Worm (Caenorhabditis elegans): ENCODE measurements around the gene C34E11.2.

C34E11.2 gene

ce11 chrX:11854432-11854831, 39.9 kb upstream of the C34E11.2 start:
- TF ChIP-seq ztf-11 (tag; optimal IDR thresholded peaks at IDR 0.05) = no peak
- TF ChIP-seq pqm-1 (tag; optimal IDR thresholded peaks at IDR 0.05) = peak; percentile 56
- TF ChIP-seq R02D3.7 (tag; optimal IDR thresholded peaks at IDR 0.05) = no peak
- no peak for TF ChIP-seq skn-1 (tag; optimal IDR thresholded peaks at IDR 0.05)
- no peak for TF ChIP-seq nhr-67 (tag; optimal IDR thresholded peaks at IDR 0.05)
- TF ChIP-seq mml-1 (tag; optimal IDR thresholded peaks at IDR 0.05) = no peak
- TF ChIP-seq elt-2 (tag; optimal IDR thresholded peaks at IDR 0.05) = peak; percentile 67
- TF ChIP-seq ceh-16 (tag; optimal IDR thresholded peaks at IDR 0.05) = no peak
- no peak for TF ChIP-seq lsy-12 (tag; optimal IDR thresholded peaks at IDR 0.05)

ce11 chrX:11852494-11852893, 37.9 kb upstream of the C34E11.2 start, which contains the start of gene xtr-1:
xtr-1 (plus strand) TSS chrX:11852794.
- TF ChIP-seq mml-1 (tag; optimal IDR thresholded peaks at IDR 0.05) = no peak
- no peak for TF ChIP-seq ceh-82 (tag; optimal IDR thresholded peaks at IDR 0.05)
- no peak for TF ChIP-seq fkh-2 (tag; optimal IDR thresholded peaks at IDR 0.05)
- no peak for TF ChIP-seq elt-3 (tag; optimal IDR thresholded peaks at IDR 0.05)
- TF ChIP-seq fos-1 (tag; optimal IDR thresholded peaks at IDR 0.05) = no peak
- no peak for TF ChIP-seq nhr-25 (tag; optimal IDR thresholded peaks at IDR 0.05)
- no peak for TF ChIP-seq ZK546.5 (tag; optimal IDR thresholded peaks at IDR 0.05)
- TF ChIP-seq snpc-4 (tag; optimal IDR thresholded peaks at IDR 0.05) = no peak
- no peak for TF ChIP-seq elt-2 (tag; optimal IDR thresholded peaks at IDR 0.05)
- TF ChIP-seq nhr-77 (tag; optimal IDR thresholded peaks at IDR 0.05) = no peak
- TF ChIP-seq fkh-10 (GFP tag; optimal IDR thresholded peaks at IDR 0.05) = no peak
- no peak for TF ChIP-seq nhr-76 (tag; optimal IDR thresholded peaks at IDR 0.05)
- no peak for TF ChIP-seq zag-1 (tag; optimal IDR thresholded peaks at IDR 0.05)
- TF ChIP-seq nhr-43 (tag; optimal IDR thresholded peaks at IDR 0.05; ENCODE audit: poor library complexity, severe bottlenecking) = no peak
- no peak for TF ChIP-seq lin-15B (tag; optimal IDR thresholded peaks at IDR 0.05)
- no peak for TF ChIP-seq ama-1 (optimal IDR thresholded peaks at IDR 0.05)
- TF ChIP-seq nhr-23 (tag; optimal IDR thresholded peaks at IDR 0.05) = no peak

- TF ChIP-seq nhr-76 (tag; optimal IDR thresholded peaks at IDR 0.05) (no peak), nhr-11 (tag; optimal IDR thresholded peaks at IDR 0.05) (no peak), ztf-11 (tag; optimal IDR thresholded peaks at IDR 0.05) (no peak), elt-3 (tag; optimal IDR thresholded peaks at IDR 0.05) (no peak), elt-2 (tag; optimal IDR thresholded peaks at IDR 0.05) (no peak), mdl-1 (tag; optimal IDR thresholded peaks at IDR 0.05) (no peak), nhr-23 (tag; optimal IDR thresholded peaks at IDR 0.05) (no peak), sea-2 (GFP tag; optimal IDR thresholded peaks at IDR 0.05) (no peak), hmg-11 (tag; optimal IDR thresholded peaks at IDR 0.05) (no peak), ceh-82 (tag; optimal IDR thresholded peaks at IDR 0.05) (no peak), zag-1 (tag; optimal IDR thresholded peaks at IDR 0.05) (no peak), nhr-43 (tag; optimal IDR thresholded peaks at IDR 0.05; ENCODE audit: poor library complexity, severe bottlenecking) (no peak), lin-39 (tag; optimal IDR thresholded peaks at IDR 0.05) (no peak), lin-15B (tag; optimal IDR thresholded peaks at IDR 0.05) (no peak), pqm-1 (tag; optimal IDR thresholded peaks at IDR 0.05) (no peak), nhr-237 (tag; optimal IDR thresholded peaks at IDR 0.05) (no peak), fkh-10 (GFP tag; optimal IDR thresholded peaks at IDR 0.05) (no peak), ceh-9 (tag; optimal IDR thresholded peaks at IDR 0.05) (no peak), unc-39 (tag; optimal IDR thresholded peaks at IDR 0.05) (no peak)
These were observed 36.0 kb upstream of the C34E11.2 start, which contains the start of gene F54F7.14 for ce11 chrX:11850572-11850971. F54F7.14 (plus strand) TSS chrX:11850872.

- no peak for TF ChIP-seq elt-2 (tag; optimal IDR thresholded peaks at IDR 0.05)
These were observed 35.5 kb upstream of the C34E11.2 start, which contains the start of gene F54F7.3 for ce11 chrX:11850082-11850481. F54F7.3 (minus strand) TSS chrX:11850182.

- TF ChIP-seq egl-5 (tag; optimal IDR thresholded peaks at IDR 0.05) = no peak
- no peak for TF ChIP-seq R02D3.7 (tag; optimal IDR thresholded peaks at IDR 0.05)
- TF ChIP-seq ZK546.5 (tag; optimal IDR thresholded peaks at IDR 0.05) = no peak
- TF ChIP-seq tbx-2 (tag; optimal IDR thresholded peaks at IDR 0.05) = no peak
- TF ChIP-seq ceh-16 (tag; optimal IDR thresholded peaks at IDR 0.05) = no peak
- TF ChIP-seq lin-39 (tag; optimal IDR thresholded peaks at IDR 0.05) = no peak
- no peak for TF ChIP-seq ztf-4 (tag; optimal IDR thresholded peaks at IDR 0.05)
- no peak for TF ChIP-seq nhr-12 (tag; optimal IDR thresholded peaks at IDR 0.05)
- TF ChIP-seq ceh-9 (tag; optimal IDR thresholded peaks at IDR 0.05) = no peak
- TF ChIP-seq nhr-11 (tag; optimal IDR thresholded peaks at IDR 0.05) = no peak
- no peak for TF ChIP-seq nhr-23 (tag; optimal IDR thresholded peaks at IDR 0.05)
- TF ChIP-seq snpc-4 (tag; optimal IDR thresholded peaks at IDR 0.05) = no peak
- TF ChIP-seq lsy-12 (tag; optimal IDR thresholded peaks at IDR 0.05) = no peak
- TF ChIP-seq hmg-11 (tag; optimal IDR thresholded peaks at IDR 0.05) = no peak
- TF ChIP-seq ztf-11 (tag; optimal IDR thresholded peaks at IDR 0.05) = no peak
- TF ChIP-seq nhr-67 (tag; optimal IDR thresholded peaks at IDR 0.05) = no peak
- TF ChIP-seq aly-2 (tag; optimal IDR thresholded peaks at IDR 0.05) = no peak
- TF ChIP-seq ama-1 (optimal IDR thresholded peaks at IDR 0.05) = no peak
These were observed 34.1 kb upstream of the C34E11.2 start, which contains the start of gene F54F7.9 for ce11 chrX:11848618-11849017. F54F7.9 (minus strand) TSS chrX:11848718.

Data from whole organism, L3 larva.